Worm (Caenorhabditis elegans) whole organism, late embryonic: ENCODE data around the gene Y22D7AL.11.

Experiments used
- ets-4 ChIP-seq: sonication (generic microtip); optimal IDR thresholded peaks from 2 replicates; lab custom pipeline; 2016; ENCODE audit warnings: missing genetic modification characterization, missing compliant biosample characterization
- lin-11 ChIP-seq: fragments of 200-800 bp; sonication (Bioruptor generic); optimal IDR thresholded peaks from 2 replicates; lab custom pipeline; 2018; ENCODE audit warnings: mild to moderate bottlenecking, missing genetic modification characterization, missing compliant biosample characterization
- npax-4 ChIP-seq: sonication (generic microtip); optimal IDR thresholded peaks from 2 replicates; lab custom pipeline; 2016; ENCODE audit warnings: missing genetic modification characterization, missing compliant biosample characterization
- pha-4 ChIP-seq: fragments of 150-350 bp; optimal IDR thresholded peaks from 2 replicates; lab custom pipeline; 2018; ENCODE audit warnings: missing biosample characterization, missing genetic modification reagents, missing genetic modification characterization
- pqm-1 ChIP-seq: sonication (generic microtip); optimal IDR thresholded peaks from 2 replicates; lab custom pipeline; 2016; ENCODE audit warnings: missing genetic modification characterization, missing compliant biosample characterization
- rnt-1 ChIP-seq: sonication (generic microtip); optimal IDR thresholded peaks from 2 replicates; lab custom pipeline; 2016; ENCODE audit warnings: missing genetic modification characterization, missing compliant biosample characterization
- ttx-3 ChIP-seq: sonication (generic microtip); optimal IDR thresholded peaks from 2 replicates; lab custom pipeline; 2016; ENCODE audit warnings: missing genetic modification reagents, missing genetic modification characterization, missing compliant biosample characterization

DNA sequence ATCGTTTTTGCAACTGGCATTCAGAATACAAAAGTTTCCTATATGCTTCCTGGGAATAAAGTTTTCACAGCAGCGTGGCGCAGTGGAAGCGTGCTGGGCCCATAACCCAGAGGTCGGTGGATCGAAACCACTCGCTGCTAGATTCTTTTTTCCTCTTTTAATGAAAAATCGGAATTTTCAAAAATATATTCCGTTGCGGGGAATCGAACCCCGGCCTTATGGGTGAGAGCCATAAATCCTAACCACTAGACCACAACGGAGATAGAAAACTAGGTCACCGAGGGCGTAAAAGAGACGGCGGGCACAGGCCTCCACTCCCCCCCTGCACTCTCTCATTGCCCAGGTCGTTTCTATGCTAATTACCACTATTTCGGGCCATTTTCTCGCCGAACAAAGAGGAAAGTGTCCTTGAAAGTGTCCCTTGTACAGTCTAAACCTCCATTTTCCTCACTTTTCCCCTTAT lies 29.6 kb downstream of the Y22D7AL.11 start, which contains the start of gene Y22D7AL.6:
- TF ChIP-seq npax-4 (tag; lab: Kevin White, UChicago) = peak; percentile 43
- TF ChIP-seq pha-4 (tag; lab: Kevin White, UChicago) = no peak
- peak; percentile 25 for TF ChIP-seq rnt-1 (tag; lab: Kevin White, UChicago)
- TF ChIP-seq lin-11 (tag; lab: Kevin White, UChicago) = peak; percentile 59
- no peak for TF ChIP-seq pqm-1
- peak; percentile 4 for TF ChIP-seq ets-4 (tag; lab: Kevin White, UChicago)
- TF ChIP-seq ttx-3 (tag; lab: Kevin White, UChicago) = peak; percentile 46
